Fruit fly (Drosophila melanogaster): ENCODE results near the gene CG32235.

Gene CG32235

dm6 chr3L:4825584-4825983 lies 34.7 kb downstream of the CG32235 start, which contains the start of the genes Dhc64C and LeuRS-m (continued):
- TF ChIP-seq sisA (GFP tag; IDR thresholded peaks at IDR 0.05): no peak
- TF ChIP-seq CG7271 (tag; optimal IDR thresholded peaks at IDR 0.05): no peak
- TF ChIP-seq repo (GFP tag; optimal IDR thresholded peaks at IDR 0.05): peak; percentile 64
- no peak for TF ChIP-seq sc (optimal IDR thresholded peaks at IDR 0.05)
- TF ChIP-seq sc (GFP tag; optimal IDR thresholded peaks at IDR 0.05): no peak
- TF ChIP-seq ara (GFP tag; IDR thresholded peaks at IDR 0.05): peak; percentile 13; the same call in 1 of the 2 replicates
- peak; percentile 56 for TF ChIP-seq CG13624 (GFP tag; optimal IDR thresholded peaks at IDR 0.05)
- peak; percentile 46 for TF ChIP-seq CG12391 (tag; optimal IDR thresholded peaks at IDR 0.05)
- peak; percentile 74 for TF ChIP-seq CG15514 (GFP tag; optimal IDR thresholded peaks at IDR 0.05)
- TF ChIP-seq CG17802 (tag; optimal IDR thresholded peaks at IDR 0.05): no peak
- TF ChIP-seq insv (GFP tag; optimal IDR thresholded peaks at IDR 0.05): peak in 1 of 2 experiments; percentile 81
- no peak for TF ChIP-seq CG7928 (GFP tag; optimal IDR thresholded peaks at IDR 0.05)
- no peak for TF ChIP-seq CG12744 (GFP tag; optimal IDR thresholded peaks at IDR 0.05)
- no peak for TF ChIP-seq tgo (GFP tag; IDR thresholded peaks at IDR 0.05)
- TF ChIP-seq maf-S (GFP tag; optimal IDR thresholded peaks at IDR 0.05): peak; percentile 34
- peak; percentile 40; the same call in 1 of the 2 replicates for TF ChIP-seq tna (GFP tag; IDR thresholded peaks at IDR 0.05; ENCODE audit: partially characterized antibody)
- peak; percentile 33 for TF ChIP-seq Xbp1 (GFP tag; optimal IDR thresholded peaks at IDR 0.05)
- no peak for TF ChIP-seq nau (GFP tag; optimal IDR thresholded peaks at IDR 0.05)
- no peak for TF ChIP-seq CG16815 (GFP tag; optimal IDR thresholded peaks at IDR 0.05)
- TF ChIP-seq Max (GFP tag; optimal IDR thresholded peaks at IDR 0.05): peak; percentile 16
- no peak for TF ChIP-seq CG6654 (GFP tag; optimal IDR thresholded peaks at IDR 0.05)
- peak; percentile 7 for TF ChIP-seq CG13775 (GFP tag; optimal IDR thresholded peaks at IDR 0.05)
- TF ChIP-seq Doc3 (GFP tag; IDR thresholded peaks at IDR 0.05; ENCODE audit: partially characterized antibody): peak; percentile 35; the same call in 1 of the 3 replicates
- peak; percentile 72 for TF ChIP-seq Blimp-1 (GFP tag; optimal IDR thresholded peaks at IDR 0.05)
- no peak for TF ChIP-seq CG4404 (GFP tag; IDR thresholded peaks at IDR 0.05)
- peak; percentile 0 for TF ChIP-seq CG4820 (GFP tag; optimal IDR thresholded peaks at IDR 0.05)
- no peak for TF ChIP-seq wdn (GFP tag; IDR thresholded peaks at IDR 0.05)
- peak; percentile 25 for TF ChIP-seq nerfin-1 (tag; optimal IDR thresholded peaks at IDR 0.05)
- peak; percentile 49 for TF ChIP-seq jumu (GFP tag; optimal IDR thresholded peaks at IDR 0.05)
- TF ChIP-seq chif (GFP tag; optimal IDR thresholded peaks at IDR 0.05): peak in 1 of 2 experiments; percentile 24
- TF ChIP-seq CG16813 (GFP tag; IDR thresholded peaks at IDR 0.05; ENCODE audit: partially characterized antibody): peak; percentile 74
- peak; percentile 63 for TF ChIP-seq HLH4C (GFP tag; IDR thresholded peaks at IDR 0.05; ENCODE audit: partially characterized antibody)
- TF ChIP-seq fu2 (GFP tag; optimal IDR thresholded peaks at IDR 0.05): peak; percentile 14
- peak; percentile 19 for TF ChIP-seq pum (GFP tag; optimal IDR thresholded peaks at IDR 0.05)
- TF ChIP-seq p53 (GFP tag; optimal IDR thresholded peaks at IDR 0.05): peak; percentile 47
- TF ChIP-seq CG14014 (GFP tag; IDR thresholded peaks at IDR 0.05): peak; percentile 51
- peak; percentile 39 for TF ChIP-seq gfzf (GFP tag; optimal IDR thresholded peaks at IDR 0.05)
- TF ChIP-seq CG9609 (GFP tag; optimal IDR thresholded peaks at IDR 0.05): peak; percentile 21
- TF ChIP-seq unpg (GFP tag; optimal IDR thresholded peaks at IDR 0.05): no peak
- peak; percentile 100 for TF ChIP-seq E2f1 (GFP tag; IDR thresholded peaks at IDR 0.05)
- 0 out of 3 replicates have a peak, but pooled peaks have one; percentile 7 for TF ChIP-seq zen2 (GFP tag; IDR thresholded peaks at IDR 0.05; ENCODE audit: partially characterized antibody)
- peak; percentile 63 for TF ChIP-seq Myb (GFP tag; optimal IDR thresholded peaks at IDR 0.05)
- peak; percentile 39 for TF ChIP-seq CoRest (tag; optimal IDR thresholded peaks at IDR 0.05)
- peak; percentile 100 for TF ChIP-seq CG2116 (GFP tag; optimal IDR thresholded peaks at IDR 0.05)
- TF ChIP-seq kay (GFP tag; optimal IDR thresholded peaks at IDR 0.05): peak; percentile 48
- 0 out of 3 replicates have a peak, but pooled peaks have one; percentile 40 for TF ChIP-seq Dbx (GFP tag; IDR thresholded peaks at IDR 0.05)
- TF ChIP-seq Trl (optimal IDR thresholded peaks at IDR 0.05): no peak
- TF ChIP-seq Trl (GFP tag; optimal IDR thresholded peaks at IDR 0.05): peak; percentile 16
- no peak for TF ChIP-seq CG9437 (GFP tag; optimal IDR thresholded peaks at IDR 0.05)
- TF ChIP-seq so (GFP tag; IDR thresholded peaks at IDR 0.05): 0 out of 3 replicates have a peak, but pooled peaks have one; percentile 23
- peak; percentile 88 for TF ChIP-seq CG1603 (tag; optimal IDR thresholded peaks at IDR 0.05)
